Worm (Caenorhabditis elegans) whole organism, L3 larva: Measurements from ENCODE around the gene C40A11.6.
A peak's percentile ranks its signal among the peaks of the same experiment; 100 is the strongest.

Experiments
- ZK546.5 ChIP-seq: sonication (generic microtip); optimal IDR thresholded peaks from 2 replicates; lab custom pipeline; 2017; ENCODE audit warnings: missing biosample characterization, missing genetic modification characterization
- aly-2 ChIP-seq: fragments of 150-350 bp; optimal IDR thresholded peaks from 2 replicates; lab custom pipeline; 2014; ENCODE audit warnings: missing biosample characterization, missing genetic modification characterization
- ama-1 ChIP-seq: fragments of 150-350 bp; optimal IDR thresholded peaks from 2 replicates; lab custom pipeline; 2018
- ceh-16 ChIP-seq: sonication (generic microtip); optimal IDR thresholded peaks from 2 replicates; lab custom pipeline; 2017; ENCODE audit warnings: missing biosample characterization, missing genetic modification characterization
- ceh-28 ChIP-seq: fragments of 150-350 bp; optimal IDR thresholded peaks from 2 replicates; lab custom pipeline; 2014; ENCODE audit warnings: missing biosample characterization, missing genetic modification reagents, missing genetic modification characterization
- ceh-9 ChIP-seq: sonication (generic microtip); optimal IDR thresholded peaks from 2 replicates; lab custom pipeline; 2018; ENCODE audit warnings: missing biosample characterization, missing genetic modification characterization
- daf-12 ChIP-seq: fragments of 150-350 bp; optimal IDR thresholded peaks from 2 replicates; lab custom pipeline; 2014; ENCODE audit warnings: missing biosample characterization, missing genetic modification reagents, missing genetic modification characterization
- egl-5 ChIP-seq: fragments of 150-350 bp; optimal IDR thresholded peaks from 2 replicates; lab custom pipeline; 2017; ENCODE audit warnings: missing biosample characterization, missing genetic modification reagents, missing genetic modification characterization, inconsistent platforms
- elt-1 ChIP-seq: fragments of 150-350 bp; optimal IDR thresholded peaks from 2 replicates; lab custom pipeline; 2014; ENCODE audit warnings: missing biosample characterization, missing genetic modification characterization
- elt-2 ChIP-seq: sonication (generic microtip); optimal IDR thresholded peaks from 2 replicates; lab custom pipeline; 2016; ENCODE audit warnings: missing genetic modification reagents, mild to moderate bottlenecking, missing genetic modification characterization, missing compliant biosample characterization
- elt-3 ChIP-seq, 3 experiments: fragments of 150-350 bp in 1 of 3; sonication (generic microtip) in 2 of 3; optimal IDR thresholded peaks; 2 replicates in 2 of 3; 4 replicates in 1 of 3; lab custom pipeline; 2014 to 2017; ENCODE audit warnings: missing biosample characterization in 3 of 3, missing genetic modification characterization in 3 of 3
- eor-1 ChIP-seq, 2 experiments: fragments of 150-350 bp; optimal IDR thresholded peaks; 2 replicates each; lab custom pipeline; 2014 to 2018; ENCODE audit warnings: missing biosample characterization in 2 of 2, missing genetic modification characterization in 2 of 2
- fkh-10 ChIP-seq: sonication (generic microtip); optimal IDR thresholded peaks from 2 replicates; lab custom pipeline; 2017; ENCODE audit warnings: missing biosample characterization, missing genetic modification reagents, missing genetic modification characterization
- fkh-2 ChIP-seq: fragments of 150-350 bp; optimal IDR thresholded peaks from 2 replicates; lab custom pipeline; 2014; ENCODE audit warnings: missing biosample characterization, missing genetic modification reagents, missing genetic modification characterization
- hmg-11 ChIP-seq: sonication (generic microtip); optimal IDR thresholded peaks from 2 replicates; lab custom pipeline; 2016; ENCODE audit warnings: missing genetic modification characterization, missing compliant biosample characterization
- jun-1 ChIP-seq: fragments of 150-350 bp; optimal IDR thresholded peaks from 2 replicates; lab custom pipeline; 2014; ENCODE audit warnings: missing biosample characterization, missing genetic modification reagents, missing genetic modification characterization
- lin-39 ChIP-seq: fragments of 150-350 bp; optimal IDR thresholded peaks from 2 replicates; lab custom pipeline; 2018; ENCODE audit warnings: missing biosample characterization, missing genetic modification reagents, missing genetic modification characterization
- lsy-12 ChIP-seq: sonication (generic microtip); optimal IDR thresholded peaks from 2 replicates; lab custom pipeline; 2016; ENCODE audit warnings: mild to moderate bottlenecking, missing genetic modification characterization, missing compliant biosample characterization
- mdl-1 ChIP-seq: fragments of 150-350 bp; optimal IDR thresholded peaks from 2 replicates; lab custom pipeline; 2014; ENCODE audit warnings: missing biosample characterization, missing genetic modification characterization
- mml-1 ChIP-seq: fragments of 150-350 bp; sonication (generic microtip); optimal IDR thresholded peaks from 3 replicates; lab custom pipeline; 2014; ENCODE audit warnings: missing biosample characterization, missing genetic modification characterization
- nfya-1 ChIP-seq: sonication (generic microtip); optimal IDR thresholded peaks from 2 replicates; lab custom pipeline; 2017; ENCODE audit warnings: missing genetic modification characterization, mild to moderate bottlenecking, missing compliant biosample characterization, antibody characterized with exemption, moderate library complexity; ENCODE audit not compliant: insufficient read depth
- nhr-11 ChIP-seq: fragments of 150-350 bp; optimal IDR thresholded peaks from 2 replicates; lab custom pipeline; 2014; ENCODE audit warnings: missing biosample characterization, missing genetic modification characterization
- nhr-12 ChIP-seq: fragments of 150-350 bp; optimal IDR thresholded peaks from 2 replicates; lab custom pipeline; 2014; ENCODE audit warnings: missing biosample characterization, missing genetic modification characterization
- nhr-23 ChIP-seq: fragments of 150-350 bp; optimal IDR thresholded peaks from 2 replicates; lab custom pipeline; 2014; ENCODE audit warnings: missing biosample characterization, missing genetic modification reagents, missing genetic modification characterization
- nhr-237 ChIP-seq: fragments of 150-350 bp; optimal IDR thresholded peaks from 2 replicates; lab custom pipeline; 2014; ENCODE audit warnings: missing biosample characterization, missing genetic modification characterization
- nhr-25 ChIP-seq: sonication (generic microtip); optimal IDR thresholded peaks from 2 replicates; lab custom pipeline; 2017; ENCODE audit warnings: missing biosample characterization, missing genetic modification characterization
- nhr-43 ChIP-seq: sonication (generic microtip); optimal IDR thresholded peaks from 2 replicates; lab custom pipeline; 2016; ENCODE audit warnings: mild to moderate bottlenecking, missing genetic modification characterization, missing compliant biosample characterization; ENCODE audit not compliant: poor library complexity, severe bottlenecking
- nhr-67 ChIP-seq: fragments of 150-350 bp; optimal IDR thresholded peaks from 2 replicates; lab custom pipeline; 2014; ENCODE audit warnings: missing biosample characterization, missing genetic modification characterization
- nhr-76 ChIP-seq: fragments of 150-350 bp; sonication (generic microtip); optimal IDR thresholded peaks from 5 replicates; lab custom pipeline; 2014; ENCODE audit warnings: missing biosample characterization, missing genetic modification characterization
- nhr-77 ChIP-seq: fragments of 150-350 bp; optimal IDR thresholded peaks from 2 replicates; lab custom pipeline; 2014; ENCODE audit warnings: missing biosample characterization, missing genetic modification characterization
- pqm-1 ChIP-seq: fragments of 150-350 bp; optimal IDR thresholded peaks from 2 replicates; lab custom pipeline; 2017; ENCODE audit warnings: missing biosample characterization, missing genetic modification characterization, inconsistent platforms
- snpc-4 ChIP-seq: fragments of 150-350 bp; optimal IDR thresholded peaks from 2 replicates; lab custom pipeline; 2014; ENCODE audit warnings: missing biosample characterization, missing genetic modification characterization
- tbx-2 ChIP-seq: sonication (generic microtip); optimal IDR thresholded peaks from 2 replicates; lab custom pipeline; 2016; ENCODE audit warnings: mild to moderate bottlenecking, missing genetic modification characterization, missing compliant biosample characterization
- ztf-4 ChIP-seq: fragments of 150-350 bp; optimal IDR thresholded peaks from 2 replicates; lab custom pipeline; 2014; ENCODE audit warnings: missing biosample characterization, missing genetic modification characterization

C40A11.6 gene

DNA sequence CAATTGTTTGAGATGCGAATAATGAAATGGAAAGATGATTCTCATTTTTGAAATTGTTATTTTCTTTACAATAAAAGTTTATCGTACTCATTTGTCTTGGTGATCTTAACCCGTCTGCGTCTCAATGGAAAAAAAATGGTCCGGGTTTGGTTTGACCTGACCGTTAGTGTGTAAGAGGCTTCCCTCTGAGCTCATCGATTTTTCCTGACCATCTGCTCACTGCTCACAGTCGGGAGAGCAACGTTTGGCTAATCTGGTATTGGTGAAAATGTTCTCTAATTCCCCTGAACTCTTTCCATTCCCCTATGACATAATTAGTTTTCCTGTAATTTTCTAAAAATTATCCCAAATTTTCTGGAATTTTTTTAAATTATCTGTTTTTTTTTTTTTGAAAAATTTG is 6.6 kb downstream of the C40A11.6 start:
- TF ChIP-seq eor-1 (tag; optimal IDR thresholded peaks at IDR 0.05; lab: Kevin White, UChicago) = no peak
- no peak for TF ChIP-seq lsy-12 (tag; lab: Kevin White, UChicago)
- no peak for TF ChIP-seq nhr-76 (tag; lab: Kevin White, UChicago)
- TF ChIP-seq elt-1 (tag; lab: Kevin White, UChicago) = no peak
- TF ChIP-seq elt-3 (tag; optimal IDR thresholded peaks at IDR 0.05; lab: Kevin White, UChicago) = no peak

DNA sequence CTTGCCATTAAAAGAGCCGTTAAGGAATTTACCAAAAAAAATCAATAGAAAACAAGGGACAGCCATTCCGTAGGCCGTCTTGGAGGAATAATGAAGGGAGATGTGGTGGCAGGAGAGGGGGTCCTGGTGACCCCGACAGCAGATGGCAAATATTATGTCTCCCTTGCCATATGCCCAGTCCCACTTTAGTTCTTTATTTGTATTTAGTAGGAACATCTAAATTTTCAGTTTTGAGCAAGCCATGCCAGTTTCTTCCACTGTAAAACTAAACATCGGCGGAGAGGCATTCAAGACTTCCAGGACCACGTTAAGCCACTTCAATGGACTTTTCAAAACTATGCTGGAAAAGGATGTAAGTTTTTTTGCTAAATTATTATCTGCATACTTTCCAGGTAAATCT is 8.2 kb downstream of the C40A11.6 start, which contains the start of gene C40A11.4:
Gene C40A11.4 (plus strand): TSS at position 188 of the 400 bp plus-strand sequence.
- no peak for TF ChIP-seq nfya-1
- no peak for TF ChIP-seq fkh-10 (GFP tag; lab: Kevin White, UChicago)
- TF ChIP-seq nhr-67 = no peak
- no peak for TF ChIP-seq jun-1 (tag; lab: Kevin White, UChicago)
- TF ChIP-seq ama-1 (lab: Kevin White, UChicago) = no peak
- no peak for TF ChIP-seq nhr-11 (tag; lab: Kevin White, UChicago)
- no peak for TF ChIP-seq elt-2 (tag; lab: Kevin White, UChicago)
- no peak for TF ChIP-seq mml-1 (tag; lab: Kevin White, UChicago)
- TF ChIP-seq daf-12 (tag; lab: Kevin White, UChicago) = no peak
- no peak for TF ChIP-seq nhr-23 (tag; lab: Kevin White, UChicago)
- no peak for TF ChIP-seq nhr-12
- TF ChIP-seq ZK546.5 (tag; lab: Kevin White, UChicago) = no peak
- TF ChIP-seq nhr-76 (tag; lab: Kevin White, UChicago) = no peak
- TF ChIP-seq ceh-16 (tag; lab: Kevin White, UChicago) = no peak
- no peak for TF ChIP-seq fkh-2 (tag; lab: Kevin White, UChicago)

DNA sequence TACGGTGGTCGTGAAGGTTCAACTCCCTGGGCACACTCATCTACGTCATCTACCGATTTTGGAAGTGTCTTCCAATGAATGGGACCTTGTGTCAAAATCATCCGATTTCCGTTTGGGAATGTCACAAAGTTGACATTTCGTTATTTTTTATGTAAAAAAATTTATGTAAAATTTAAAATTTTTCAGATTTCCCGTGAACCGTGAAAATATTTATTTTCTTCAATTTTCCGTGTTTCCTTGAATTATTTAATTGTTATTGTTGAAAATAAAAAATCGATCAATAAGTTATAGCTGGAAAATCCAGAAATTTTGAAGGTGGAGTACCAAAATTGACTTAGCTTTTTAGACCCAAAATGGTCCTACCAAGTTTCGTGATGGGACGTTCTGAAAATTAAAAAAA is 9.9 kb downstream of the C40A11.6 start, which contains the start of gene hpo-7:
Gene hpo-7 (minus strand): TSS at position 101 of the 400 bp plus-strand sequence.
- TF ChIP-seq ztf-4 (tag; lab: Kevin White, UChicago) (no peak), elt-2 (tag; lab: Kevin White, UChicago) (no peak), fkh-10 (GFP tag; lab: Kevin White, UChicago) (no peak), nhr-67 (no peak), tbx-2 (tag; lab: Kevin White, UChicago) (no peak), mdl-1 (no peak), snpc-4 (tag; lab: Kevin White, UChicago) (no peak), aly-2 (tag; lab: Kevin White, UChicago) (no peak), hmg-11 (tag; lab: Kevin White, UChicago) (no peak), nhr-43 (no peak), nhr-237 (no peak), lin-39 (no peak), mml-1 (tag; lab: Kevin White, UChicago) (no peak), nhr-77 (tag; lab: Kevin White, UChicago) (no peak)
- TF ChIP-seq, all 47 proteins: peak for 0

DNA sequence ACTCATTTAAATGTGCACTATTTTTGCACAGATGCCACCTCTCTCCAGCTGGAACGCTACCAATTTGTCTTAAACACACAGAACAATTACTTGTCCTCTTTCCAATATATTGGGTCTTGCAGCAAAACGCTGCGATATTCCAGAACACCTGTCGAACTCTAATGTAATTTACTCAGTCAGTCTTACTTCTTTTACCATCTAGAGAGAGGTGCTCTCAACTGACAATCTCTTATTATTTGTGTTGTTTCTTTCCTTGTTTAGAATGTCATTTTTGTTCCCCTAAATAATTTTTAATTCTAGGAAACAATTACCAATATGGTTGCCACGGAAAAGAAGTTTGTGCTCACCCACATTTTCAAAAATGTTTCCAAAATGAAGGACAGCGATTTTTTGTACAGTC is 14.7 kb downstream of the C40A11.6 start, which contains the start of gene sdz-28:
Gene sdz-28 (plus strand): TSS at position 301 of the 400 bp plus-strand sequence.
- TF ChIP-seq daf-12 (tag; lab: Kevin White, UChicago) (no peak), egl-5 (tag; lab: Kevin White, UChicago) (no peak), ceh-9 (no peak), ceh-28 (no peak), ztf-4 (tag; lab: Kevin White, UChicago) (no peak)
- TF ChIP-seq, all 47 proteins: peak for 0

DNA sequence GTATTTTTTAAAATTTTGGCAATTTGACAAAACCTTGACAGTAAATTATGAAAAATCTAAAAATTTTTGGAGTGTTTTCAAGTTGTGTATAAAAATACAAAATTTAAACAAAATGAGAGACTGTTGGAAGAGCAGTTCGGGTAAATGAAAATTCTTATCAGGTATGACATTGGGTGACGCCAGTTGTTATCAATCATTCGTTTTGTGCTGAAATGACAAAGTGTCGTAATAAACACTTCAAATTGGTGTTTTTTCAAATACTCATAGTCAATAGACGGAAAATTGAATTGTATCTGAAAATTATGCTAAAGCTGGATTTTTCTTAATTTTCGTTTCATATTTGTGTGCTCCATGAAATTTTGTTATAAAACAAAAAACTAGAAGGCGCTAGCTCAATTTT is 22.7 kb downstream of the C40A11.6 start:
- TF ChIP-seq nhr-23 (tag; lab: Kevin White, UChicago) (no peak), ama-1 (lab: Kevin White, UChicago) (no peak), elt-2 (tag; lab: Kevin White, UChicago) (peak; percentile 55), daf-12 (tag; lab: Kevin White, UChicago) (no peak), nhr-25 (tag; lab: Kevin White, UChicago) (no peak)

DNA sequence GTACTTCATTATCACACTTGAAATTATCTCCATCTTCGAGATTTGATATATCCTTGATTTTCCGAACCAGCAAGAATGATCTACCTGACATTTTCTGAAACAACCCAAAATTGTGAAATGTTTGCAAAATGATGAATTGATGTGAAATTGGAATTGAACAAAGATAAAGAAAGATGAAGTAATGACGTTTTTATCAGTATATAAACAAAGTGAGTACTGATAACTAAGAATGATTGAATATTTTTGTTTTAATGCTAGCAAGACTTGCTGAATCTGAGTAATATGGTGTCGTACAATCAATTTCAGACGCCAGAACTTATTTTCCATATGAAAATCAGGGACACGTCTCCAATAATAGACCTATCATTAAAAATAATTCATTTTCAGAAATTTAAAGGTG is 23.4 kb downstream of the C40A11.6 start, which contains the start of gene math-37:
Gene math-37 (minus strand): TSS at position 101 of the 400 bp plus-strand sequence.
- TF ChIP-seq pqm-1 (peak; percentile 18), nhr-11 (tag; lab: Kevin White, UChicago) (no peak), elt-2 (tag; lab: Kevin White, UChicago) (peak; percentile 55)
